Worm (Caenorhabditis elegans) whole organism, L3 larva: ENCODE results near the gene srbc-11.

ENCODE experiments used
- ceh-82 ChIP-seq: fragments of 150-350 bp; optimal IDR thresholded peaks from 2 replicates; lab custom pipeline; 2014; ENCODE audit warnings: missing biosample characterization, missing genetic modification characterization
- ceh-9 ChIP-seq: sonication (generic microtip); optimal IDR thresholded peaks from 2 replicates; lab custom pipeline; 2018; ENCODE audit warnings: missing biosample characterization, missing genetic modification characterization
- elt-2 ChIP-seq: sonication (generic microtip); optimal IDR thresholded peaks from 2 replicates; lab custom pipeline; 2016; ENCODE audit warnings: missing genetic modification reagents, mild to moderate bottlenecking, missing genetic modification characterization, missing compliant biosample characterization
- fkh-2 ChIP-seq: fragments of 150-350 bp; optimal IDR thresholded peaks from 2 replicates; lab custom pipeline; 2014; ENCODE audit warnings: missing biosample characterization, missing genetic modification reagents, missing genetic modification characterization
- lin-39 ChIP-seq: fragments of 150-350 bp; optimal IDR thresholded peaks from 2 replicates; lab custom pipeline; 2018; ENCODE audit warnings: missing biosample characterization, missing genetic modification reagents, missing genetic modification characterization
- pha-4 ChIP-seq: fragments of 150-350 bp; optimal IDR thresholded peaks from 2 replicates; lab custom pipeline; 2014; ENCODE audit warnings: missing biosample characterization, missing genetic modification reagents, missing genetic modification characterization
- zag-1 ChIP-seq: fragments of 150-350 bp; optimal IDR thresholded peaks from 2 replicates; lab custom pipeline; 2014; ENCODE audit warnings: missing biosample characterization, missing genetic modification characterization

ce11 chrV:7504271-7504670, 9.2 kb upstream of the srbc-11 start, which contains the start of gene srh-229:
- TF ChIP-seq pha-4 (tag; lab: Kevin White, UChicago) (no peak), ceh-9 (tag; lab: Kevin White, UChicago) (no peak), fkh-2 (tag; lab: Kevin White, UChicago) (no peak), ceh-82 (tag; lab: Kevin White, UChicago) (no peak), lin-39 (tag; lab: Kevin White, UChicago) (no peak), elt-2 (tag; lab: Kevin White, UChicago) (no peak), zag-1 (tag; lab: Kevin White, UChicago) (no peak)
